Fruit fly (Drosophila melanogaster) whole organism, embryonic: ENCODE measurements around the gene Mink.

ENCODE experiments used
- BEAF-32 ChIP-seq: fragments of 200-800 bp; sonication (Bioruptor generic); optimal IDR thresholded peaks from 3 replicates; lab custom pipeline; 2017; ENCODE audit warnings: missing biosample characterization, missing genetic modification characterization, mild to moderate bottlenecking, moderate library complexity, missing genetic modification reagents
- Bgb ChIP-seq: fragments of 200-800 bp; sonication (Bioruptor generic); IDR thresholded peaks from 2 replicates; pipeline ENCODE4 v1.3.6; 2022; ENCODE audit warnings: missing biosample characterization, missing genetic modification characterization; ENCODE audit not compliant: partially characterized antibody
- CG10543 ChIP-seq: fragments of 200-800 bp; sonication (Bioruptor generic); optimal IDR thresholded peaks from 3 replicates; lab custom pipeline; 2017; ENCODE audit warnings: missing biosample characterization, mild to moderate bottlenecking, missing genetic modification characterization, moderate library complexity
- CG10959 ChIP-seq: fragments of 200-800 bp; sonication (Bioruptor generic); IDR thresholded peaks from 2 replicates; pipeline ENCODE4 v1.3.6; 2022; ENCODE audit warnings: missing biosample characterization, missing genetic modification characterization
- CG11085 ChIP-seq: fragments of 200-800 bp; sonication (Bioruptor generic); IDR thresholded peaks from 2 replicates; pipeline ENCODE4 v1.3.6; 2022; ENCODE audit warnings: missing biosample characterization, missing genetic modification characterization
- CG11456 ChIP-seq: fragments of 200-800 bp; sonication (Bioruptor generic); IDR thresholded peaks from 3 replicates; pipeline ENCODE4 v1.3.6; 2022; ENCODE audit warnings: missing biosample characterization, missing genetic modification characterization
- CG12236 ChIP-seq: fragments of 200-800 bp; sonication (Bioruptor generic); optimal IDR thresholded peaks from 2 replicates; lab custom pipeline; 2016; ENCODE audit warnings: missing biosample characterization, missing genetic modification characterization
- CG14050 ChIP-seq: fragments of 200-800 bp; sonication (Bioruptor generic); IDR thresholded peaks from 3 replicates; pipeline ENCODE4 v1.3.6; 2022; ENCODE audit warnings: missing biosample characterization, missing genetic modification characterization
- CG14965 ChIP-seq: fragments of 200-800 bp; sonication (Bioruptor generic); optimal IDR thresholded peaks from 2 replicates; lab custom pipeline; 2016; ENCODE audit warnings: missing biosample characterization, missing genetic modification characterization, borderline replicate concordance
- CG15601 ChIP-seq: fragments of 200-800 bp; sonication (Bioruptor generic); optimal IDR thresholded peaks from 3 replicates; lab custom pipeline; 2019; ENCODE audit warnings: missing biosample characterization, mild to moderate bottlenecking, missing genetic modification characterization, moderate library complexity
- CG1647 ChIP-seq: fragments of 200-800 bp; sonication (Bioruptor generic); optimal IDR thresholded peaks from 3 replicates; lab custom pipeline; 2016; ENCODE audit warnings: missing biosample characterization, missing genetic modification characterization
- CG17829 ChIP-seq: fragments of 200-800 bp; optimal IDR thresholded peaks from 2 replicates; lab custom pipeline; 2019; ENCODE audit warnings: missing biosample characterization, mild to moderate bottlenecking, missing genetic modification characterization, moderate library complexity
- CG2712 ChIP-seq: fragments of 200-800 bp; optimal IDR thresholded peaks from 3 replicates; lab custom pipeline; 2019; ENCODE audit warnings: missing biosample characterization, mild to moderate bottlenecking, missing genetic modification characterization, moderate library complexity
- CG34376 ChIP-seq: fragments of 200-800 bp; sonication (Bioruptor generic); optimal IDR thresholded peaks from 2 replicates; lab custom pipeline; 2018; ENCODE audit warnings: missing biosample characterization, mild to moderate bottlenecking, missing genetic modification characterization
- CG43689 ChIP-seq: fragments of 200-800 bp; sonication (Bioruptor generic); IDR thresholded peaks from 2 replicates; pipeline ENCODE4 v1.3.6; 2022; ENCODE audit warnings: missing biosample characterization, missing genetic modification characterization
- CG6765 ChIP-seq: fragments of 200-800 bp; sonication (Bioruptor generic); optimal IDR thresholded peaks from 3 replicates; lab custom pipeline; 2017; ENCODE audit warnings: missing biosample characterization, mild to moderate bottlenecking, missing genetic modification characterization
- CG7839 ChIP-seq: fragments of 200-800 bp; sonication (Bioruptor generic); optimal IDR thresholded peaks from 3 replicates; lab custom pipeline; 2018; ENCODE audit warnings: missing biosample characterization, mild to moderate bottlenecking, missing genetic modification characterization, moderate library complexity
- CG8290 ChIP-seq, 3 experiments: fragments of 200-800 bp; sonication (Bioruptor generic); optimal IDR thresholded peaks; 2 replicates each; lab custom pipeline; 2016 to 2019; ENCODE audit warnings: missing biosample characterization in 3 of 3, missing genetic modification characterization in 3 of 3, mild to moderate bottlenecking in 2 of 3, moderate library complexity in 1 of 3
- CHES-1-like ChIP-seq: fragments of 200-800 bp; sonication (Bioruptor generic); optimal IDR thresholded peaks from 2 replicates; lab custom pipeline; 2016; ENCODE audit warnings: missing biosample characterization, missing genetic modification characterization
- CoRest ChIP-seq: fragments of 200-800 bp; sonication (Bioruptor generic); optimal IDR thresholded peaks from 3 replicates; lab custom pipeline; 2018; ENCODE audit warnings: missing biosample characterization, mild to moderate bottlenecking, missing genetic modification characterization, moderate library complexity
- Fer2 ChIP-seq: fragments of 200-800 bp; sonication (Bioruptor generic); optimal IDR thresholded peaks from 2 replicates; lab custom pipeline; 2018; ENCODE audit warnings: missing biosample characterization, mild to moderate bottlenecking, missing genetic modification characterization, moderate library complexity
- Fer3 ChIP-seq: fragments of 200-800 bp; sonication (Bioruptor generic); optimal IDR thresholded peaks from 2 replicates; lab custom pipeline; 2018; ENCODE audit warnings: missing biosample characterization, mild to moderate bottlenecking, missing genetic modification characterization, moderate library complexity
- HLH4C ChIP-seq: fragments of 200-800 bp; sonication (Bioruptor generic); IDR thresholded peaks from 3 replicates; pipeline ENCODE4 v1.3.6; 2022; ENCODE audit warnings: missing biosample characterization, missing genetic modification characterization; ENCODE audit not compliant: partially characterized antibody
- HLHmδ ChIP-seq: fragments of 200-800 bp; sonication (Bioruptor generic); optimal IDR thresholded peaks from 2 replicates; lab custom pipeline; 2018; ENCODE audit warnings: missing biosample characterization, mild to moderate bottlenecking, missing genetic modification characterization, moderate library complexity
- Hand ChIP-seq: fragments of 200-800 bp; sonication (Bioruptor generic); optimal IDR thresholded peaks from 2 replicates; lab custom pipeline; 2017; ENCODE audit warnings: mild to moderate bottlenecking, missing biosample characterization, missing genetic modification reagents, missing genetic modification characterization
- Hr3 ChIP-seq: fragments of 200-800 bp; sonication (Bioruptor generic); optimal IDR thresholded peaks from 3 replicates; lab custom pipeline; 2016; ENCODE audit warnings: missing biosample characterization, missing genetic modification characterization
- Kr ChIP-seq: fragments of 200-800 bp; sonication (Bioruptor generic); optimal IDR thresholded peaks from 2 replicates; lab custom pipeline; 2017; ENCODE audit warnings: missing biosample characterization, mild to moderate bottlenecking, missing genetic modification characterization
- MTF-1 ChIP-seq: fragments of 200-800 bp; sonication (Bioruptor generic); optimal IDR thresholded peaks from 2 replicates; lab custom pipeline; 2018; ENCODE audit warnings: missing biosample characterization, mild to moderate bottlenecking, missing genetic modification characterization, borderline replicate concordance
- Med ChIP-seq: fragments of 200-800 bp; sonication (Bioruptor generic); peaks from one replicate; lab custom pipeline; 2016; ENCODE audit warnings: missing biosample characterization, missing genetic modification characterization, mild to moderate bottlenecking, inconsistent platforms, moderate library complexity
- Myb ChIP-seq: fragments of 200-800 bp; sonication (Bioruptor generic); optimal IDR thresholded peaks from 2 replicates; lab custom pipeline; 2016; ENCODE audit warnings: missing biosample characterization, missing genetic modification characterization
- Scr ChIP-seq: fragments of 200-800 bp; sonication (Bioruptor generic); IDR thresholded peaks from 2 replicates; pipeline ENCODE4 v1.3.6; 2022; ENCODE audit warnings: missing biosample characterization, missing genetic modification characterization; ENCODE audit not compliant: partially characterized antibody
- Taf1 ChIP-seq: fragments of 200-800 bp; sonication (Bioruptor generic); IDR thresholded peaks from 2 replicates; pipeline ENCODE4 v1.3.6; 2022; ENCODE audit warnings: missing biosample characterization, missing genetic modification characterization
- Vsx1 ChIP-seq: fragments of 200-800 bp; sonication (Bioruptor generic); optimal IDR thresholded peaks from 2 replicates; lab custom pipeline; 2017; ENCODE audit warnings: missing biosample characterization, mild to moderate bottlenecking, missing genetic modification characterization, missing genetic modification reagents
- amos ChIP-seq: fragments of 200-800 bp; sonication (Bioruptor generic); IDR thresholded peaks from 2 replicates; pipeline ENCODE4 v1.3.6; 2022; ENCODE audit warnings: missing biosample characterization, missing genetic modification characterization; ENCODE audit not compliant: partially characterized antibody
- bowl ChIP-seq: fragments of 200-800 bp; sonication (Bioruptor generic); IDR thresholded peaks from 2 replicates; pipeline ENCODE4 v1.3.6; 2022; ENCODE audit warnings: missing biosample characterization, missing genetic modification characterization
- btn ChIP-seq: fragments of 200-800 bp; sonication (Bioruptor generic); optimal IDR thresholded peaks from 2 replicates; lab custom pipeline; 2016; ENCODE audit warnings: missing biosample characterization, missing genetic modification characterization
- danr ChIP-seq: fragments of 200-800 bp; sonication (Bioruptor generic); IDR thresholded peaks from 2 replicates; pipeline ENCODE4 v1.3.6; 2022; ENCODE audit warnings: missing biosample characterization, missing genetic modification characterization
- dm ChIP-seq: fragments of 200-800 bp; sonication (Bioruptor generic); optimal IDR thresholded peaks from 3 replicates; lab custom pipeline; 2016; ENCODE audit warnings: missing biosample characterization, missing genetic modification characterization
- eve ChIP-seq, 2 experiments: fragments of >200 bp; optimal IDR thresholded peaks; 2 replicates each; lab custom pipeline; 2017; ENCODE audit warnings: missing biosample characterization in 2 of 2, missing genetic modification characterization in 2 of 2
- ewg ChIP-seq: fragments of 200-800 bp; sonication (Bioruptor generic); optimal IDR thresholded peaks from 3 replicates; lab custom pipeline; 2017; ENCODE audit warnings: mild to moderate bottlenecking, missing biosample characterization, missing genetic modification reagents, missing genetic modification characterization
- fd3F ChIP-seq: fragments of 200-800 bp; sonication (Bioruptor generic); optimal IDR thresholded peaks from 2 replicates; lab custom pipeline; 2018; ENCODE audit warnings: missing biosample characterization, mild to moderate bottlenecking, missing genetic modification characterization, moderate library complexity
- gt ChIP-seq: fragments of 200-800 bp; sonication (Bioruptor generic); IDR thresholded peaks from 2 replicates; pipeline ENCODE4 v1.3.6; 2022; ENCODE audit warnings: missing biosample characterization, missing genetic modification characterization
- hkb ChIP-seq, 2 experiments: fragments of 200-800 bp in 1 of 2; fragments of >200 bp in 1 of 2; sonication (Bioruptor generic) in 1 of 2; IDR thresholded peaks in 1 of 2; optimal IDR thresholded peaks in 1 of 2; 2 replicates each; pipeline versions ENCODE4 v1.3.6 to Lab custom; 2017 to 2022; ENCODE audit warnings: missing biosample characterization in 1 of 2, missing genetic modification characterization in 1 of 2
- nmo ChIP-seq: fragments of 200-800 bp; sonication (Bioruptor generic); optimal IDR thresholded peaks from 2 replicates; lab custom pipeline; 2018; ENCODE audit warnings: missing biosample characterization, mild to moderate bottlenecking, missing genetic modification characterization, moderate library complexity
- nom ChIP-seq: fragments of 200-800 bp; sonication (Bioruptor generic); optimal IDR thresholded peaks from 2 replicates; lab custom pipeline; 2017; ENCODE audit warnings: missing biosample characterization, missing genetic modification characterization, mild to moderate bottlenecking, moderate library complexity, missing genetic modification reagents
- pum ChIP-seq: fragments of 200-800 bp; sonication (Bioruptor generic); optimal IDR thresholded peaks from 2 replicates; lab custom pipeline; 2016; ENCODE audit warnings: missing biosample characterization, missing genetic modification characterization
- sisA ChIP-seq: fragments of 200-800 bp; sonication (Bioruptor generic); IDR thresholded peaks from 2 replicates; pipeline ENCODE4 v1.3.6; 2022; ENCODE audit warnings: missing biosample characterization, missing genetic modification characterization
- unc-4 ChIP-seq: fragments of 200-800 bp; sonication (Bioruptor generic); IDR thresholded peaks from 2 replicates; pipeline ENCODE4 v1.3.6; 2022; ENCODE audit warnings: missing biosample characterization, missing genetic modification characterization; ENCODE audit not compliant: partially characterized antibody
- usp ChIP-seq: fragments of >200 bp; optimal IDR thresholded peaks from 2 replicates; lab custom pipeline; 2017; ENCODE audit warnings: missing biosample characterization, missing genetic modification characterization
- z ChIP-seq: fragments of 200-800 bp; sonication (Bioruptor generic); IDR thresholded peaks from 3 replicates; pipeline ENCODE4 v1.3.6; 2022; ENCODE audit warnings: missing biosample characterization, missing genetic modification characterization

Mink gene

DNA sequence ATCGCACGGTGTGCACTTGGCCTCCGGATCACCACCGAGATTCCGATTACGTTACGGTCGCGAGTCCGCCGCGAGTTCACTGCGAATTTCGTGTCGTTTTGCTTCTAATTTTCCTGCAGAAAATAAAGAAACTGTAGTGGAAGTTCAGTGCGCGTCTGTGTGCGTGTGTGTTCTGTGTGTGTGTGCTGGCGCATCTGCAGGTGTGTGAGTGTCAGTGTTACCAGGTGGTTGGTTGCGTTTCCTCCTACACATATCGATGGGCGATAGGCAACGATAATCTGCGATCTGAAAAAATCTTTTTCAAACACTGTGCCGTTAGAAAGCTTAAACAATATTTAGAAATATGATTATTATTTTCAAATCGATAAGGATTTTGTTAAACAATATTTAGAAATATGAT lies 15.8 kb downstream of the Mink start, which contains the start of gene Osbp (continued):
- TF ChIP-seq MTF-1 (GFP tag; lab: Kevin White, UChicago) (peak; percentile 36), CHES-1-like (no peak), Bgb (GFP tag; lab: Robert Waterston, UW) (peak; percentile 77), ewg (peak; percentile 26), btn (GFP tag; lab: Kevin White, UChicago) (no peak), CG1647 (GFP tag; lab: Kevin White, UChicago) (no peak), CG10543 (GFP tag; lab: Kevin White, UChicago) (peak; percentile 17), Vsx1 (GFP tag; lab: Kevin White, UChicago) (no peak), CG34376 (peak; percentile 19), CoRest (peak; percentile 58), amos (GFP tag; lab: Robert Waterston, UW) (peak; percentile 70), CG6765 (no peak), HLHmδ (GFP tag; lab: Kevin White, UChicago) (peak; percentile 7), dm (GFP tag; lab: Kevin White, UChicago) (no peak), fd3F (no peak), eve (GFP tag; optimal IDR thresholded peaks at IDR 0.05; lab: Kevin White, UChicago) (no peak), CG10959 (no peak), pum (GFP tag; lab: Kevin White, UChicago) (no peak), Hr3 (GFP tag; lab: Kevin White, UChicago) (no peak), danr (no peak), CG11456 (no peak), Med (peak; percentile 84), CG17829 (peak; percentile 36), Kr (GFP tag; lab: Kevin White, UChicago) (no peak), Myb (GFP tag; lab: Kevin White, UChicago) (peak; percentile 96), nom (GFP tag; lab: Kevin White, UChicago) (peak; percentile 50), CG11085 (GFP tag; lab: Robert Waterston, UW) (no peak), HLH4C (GFP tag; lab: Robert Waterston, UW) (peak; percentile 57; the same call in 2 of the 3 replicates), bowl (GFP tag; lab: Robert Waterston, UW) (no peak), Taf1 (GFP tag; lab: Robert Waterston, UW) (no peak), z (no peak), BEAF-32 (peak; percentile 64), CG2712 (tag; lab: Kevin White, UChicago) (no peak), CG14050 (GFP tag; lab: Robert Waterston, UW) (no peak), Hand (GFP tag; lab: Kevin White, UChicago) (no peak), hkb (optimal IDR thresholded peaks at IDR 0.05; lab: Kevin White, UChicago) (no peak), hkb (GFP tag; IDR thresholded peaks at IDR 0.05; lab: Robert Waterston, UW) (no peak), sisA (GFP tag; lab: Robert Waterston, UW) (no peak), CG15601 (tag; lab: Kevin White, UChicago) (no peak), CG43689 (GFP tag; lab: Robert Waterston, UW) (no peak), gt (GFP tag; lab: Robert Waterston, UW) (no peak), unc-4 (GFP tag; lab: Robert Waterston, UW) (peak; percentile 45), CG8290 (GFP tag; optimal IDR thresholded peaks at IDR 0.05; lab: Kevin White, UChicago) (no peak), CG8290 (tag; optimal IDR thresholded peaks at IDR 0.05; lab: Kevin White, UChicago) (no peak), nmo (GFP tag; lab: Kevin White, UChicago) (peak; percentile 16), Fer2 (tag; lab: Kevin White, UChicago) (no peak), Fer3 (tag; lab: Kevin White, UChicago) (no peak), CG14965 (no peak), CG7839 (no peak), Scr (GFP tag; lab: Robert Waterston, UW) (peak; percentile 57), usp (GFP tag; lab: Kevin White, UChicago) (no peak), CG12236 (GFP tag; lab: Kevin White, UChicago) (no peak)
